Worm (Caenorhabditis elegans): ENCODE results near the gene mec-4.
"Not testable (repeated sequence)": the region's sequence is repeated elsewhere in the genome, so short reads cannot be mapped to it uniquely, and the experiment has no call there.

Gene mec-4

DNA sequence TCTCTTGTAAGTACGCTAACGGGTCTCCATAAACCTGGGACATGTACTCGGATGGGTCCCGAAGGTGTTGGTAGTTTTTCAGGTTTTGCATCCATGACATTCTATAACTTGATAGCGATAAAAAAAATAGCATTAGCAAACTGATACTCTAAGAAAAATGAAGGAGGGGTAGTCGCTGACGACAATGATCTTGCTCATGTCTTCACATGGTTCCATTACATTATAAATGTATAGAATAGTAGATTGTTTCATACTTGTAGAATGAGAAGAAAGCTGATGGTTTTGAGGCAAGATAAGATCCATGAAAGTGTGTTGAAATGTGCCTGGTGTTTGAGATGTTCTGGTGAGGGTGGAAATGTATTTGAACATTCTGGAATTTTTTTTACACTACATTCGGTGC is at the start of gene mec-4:
Gene mec-4 (minus strand): TSS at position 101 of the 400 bp plus-strand sequence.
- TF ChIP-seq ama-1 (optimal IDR thresholded peaks at IDR 0.05) (no peak), rnt-1 (tag; optimal IDR thresholded peaks at IDR 0.05) (no peak), gmeb-2 (tag; optimal IDR thresholded peaks at IDR 0.05) (no peak), F13H6.1 (tag; optimal IDR thresholded peaks at IDR 0.05) (no peak), pros-1 (tag; optimal IDR thresholded peaks at IDR 0.05) (no peak), ceh-6 (GFP tag; optimal IDR thresholded peaks at IDR 0.05) (no peak)

DNA sequence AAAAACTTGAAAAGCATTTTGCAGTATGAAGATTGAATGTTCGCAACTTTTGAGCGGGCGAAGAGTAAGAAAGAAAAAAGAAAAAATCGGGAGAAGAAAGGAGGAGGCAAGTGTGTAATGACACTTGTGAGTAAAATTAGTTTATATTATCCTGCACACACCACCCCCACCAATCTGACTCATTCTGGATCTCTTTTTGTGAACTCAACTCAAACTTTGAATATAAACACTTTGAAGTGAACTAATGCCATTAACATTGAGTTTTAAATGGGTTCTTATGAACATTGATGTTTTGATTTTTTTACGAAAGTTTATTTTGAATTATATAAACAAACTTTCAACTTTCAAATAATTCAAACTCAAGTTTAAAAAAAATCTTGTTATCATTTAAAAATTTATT is 38.0 kb upstream of the mec-4 start, which contains the start of gene F41G4.8:
Gene F41G4.8 (minus strand): TSS at position 101 of the 400 bp plus-strand sequence.
- TF ChIP-seq ceh-30 (tag; optimal IDR thresholded peaks at IDR 0.05) (no peak), lim-6 (tag; optimal IDR thresholded peaks at IDR 0.05) (no peak), pax-1 (tag; optimal IDR thresholded peaks at IDR 0.05) (no peak), ceh-31 (tag; optimal IDR thresholded peaks at IDR 0.05) (no peak), hlh-13 (GFP tag; optimal IDR thresholded peaks at IDR 0.05) (no peak), K09A11.1 (tag; optimal IDR thresholded peaks at IDR 0.05; ENCODE audit: insufficient read depth) (no peak), sox-2 (GFP tag; IDR thresholded peaks at IDR 0.05) (no peak), mec-3 (tag; optimal IDR thresholded peaks at IDR 0.05; ENCODE audit: borderline replicate concordance) (no peak), fkh-10 (GFP tag; optimal IDR thresholded peaks at IDR 0.05) (no peak)

DNA sequence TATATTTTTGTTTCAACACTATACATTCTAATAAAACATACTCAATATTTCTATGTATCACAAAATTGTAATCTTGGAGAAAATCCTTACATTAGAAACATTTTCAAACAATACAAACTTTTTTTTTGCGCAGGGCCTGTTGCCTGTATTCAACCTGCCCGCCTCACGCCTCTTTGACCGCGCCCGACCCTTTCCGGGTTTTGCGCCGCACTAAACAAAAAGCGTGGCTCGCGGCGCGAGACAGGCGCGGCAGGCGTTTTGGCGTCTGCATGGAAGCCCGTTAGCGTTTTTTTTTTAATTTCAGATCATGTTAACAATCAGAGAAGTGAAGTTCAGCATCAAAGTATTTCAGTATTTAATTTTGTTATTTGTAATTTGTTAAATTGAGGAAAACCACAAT is 36.0 kb upstream of the mec-4 start:
- TF ChIP-seq C38D4.7 (GFP tag; optimal IDR thresholded peaks at IDR 0.05) (no peak), ceh-9 (tag; optimal IDR thresholded peaks at IDR 0.05) (no peak), hlh-8 (tag; optimal IDR thresholded peaks at IDR 0.05) (no peak), pax-1 (tag; optimal IDR thresholded peaks at IDR 0.05) (no peak), hlh-6 (tag; optimal IDR thresholded peaks at IDR 0.05) (no peak), nhr-232 (tag; optimal IDR thresholded peaks at IDR 0.05) (no peak), ceh-2 (tag; optimal IDR thresholded peaks at IDR 0.05) (no peak), unc-3 (GFP tag; conservative IDR thresholded peaks at IDR 0.05) (no peak), unc-3 (tag; optimal IDR thresholded peaks at IDR 0.05) (no peak), ceh-19 (GFP tag; optimal IDR thresholded peaks at IDR 0.05) (no peak), che-1 (tag; optimal IDR thresholded peaks at IDR 0.05) (no peak), fkh-6 (tag; optimal IDR thresholded peaks at IDR 0.05) (no peak), pqm-1 (tag; optimal IDR thresholded peaks at IDR 0.05) (no peak)

DNA sequence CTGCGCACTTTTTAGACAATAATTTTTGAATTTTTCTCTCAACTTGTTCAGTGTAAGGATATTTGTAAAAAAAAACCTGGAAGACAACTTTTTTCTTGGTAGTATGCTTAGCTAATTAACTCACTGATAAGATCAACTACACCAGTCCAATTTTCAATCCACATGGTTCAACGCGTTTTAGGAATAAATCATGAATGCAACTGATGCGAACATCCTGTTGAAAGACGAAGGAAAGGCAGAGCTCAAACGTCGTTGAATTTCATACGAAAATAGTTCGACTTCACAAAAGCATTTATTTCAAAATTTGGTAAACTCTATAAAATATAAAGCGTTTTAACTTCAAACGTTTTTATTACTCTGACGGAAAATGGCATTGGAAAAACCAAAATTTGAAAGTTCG is 33.8 kb upstream of the mec-4 start, which contains the start of gene dyla-1:
Gene dyla-1 (plus strand): TSS at position 301 of the 400 bp plus-strand sequence.
- no peak for TF ChIP-seq T23F11.4 (GFP tag; optimal IDR thresholded peaks at IDR 0.05)
- TF ChIP-seq C08G9.2 (tag; optimal IDR thresholded peaks at IDR 0.05) = no peak
- TF ChIP-seq dmd-4 (tag; optimal IDR thresholded peaks at IDR 0.05; ENCODE audit: borderline replicate concordance) = no peak
- no peak for TF ChIP-seq hlh-13 (GFP tag; optimal IDR thresholded peaks at IDR 0.05)
- no peak for TF ChIP-seq npax-4 (tag; optimal IDR thresholded peaks at IDR 0.05)
- TF ChIP-seq ceh-14 (tag; optimal IDR thresholded peaks at IDR 0.05) = no peak
- no peak for TF ChIP-seq ceh-34 (tag; optimal IDR thresholded peaks at IDR 0.05)
- TF ChIP-seq lim-6 (tag; optimal IDR thresholded peaks at IDR 0.05) = no peak
- no peak for TF ChIP-seq pax-1 (tag; optimal IDR thresholded peaks at IDR 0.05)

DNA sequence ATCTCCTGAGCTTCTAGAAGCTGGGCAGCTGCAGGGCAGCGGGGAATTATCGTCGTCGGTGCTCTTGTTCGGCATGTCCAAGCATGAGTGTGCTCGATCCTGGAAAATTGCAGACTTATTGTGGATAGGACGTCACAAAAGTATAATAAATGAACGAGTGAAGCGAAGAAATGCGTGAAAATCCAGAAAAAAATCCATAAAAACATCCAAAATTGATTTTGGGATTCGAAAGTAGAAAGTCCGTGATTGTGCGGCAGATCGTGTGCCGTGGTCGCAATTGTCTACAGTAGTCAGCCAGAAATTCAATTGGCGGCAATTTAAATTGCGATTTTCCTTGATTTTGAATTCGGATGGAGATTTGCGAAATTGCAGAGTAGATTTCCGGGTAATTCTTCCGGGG is 29.4 kb upstream of the mec-4 start, which contains the start of gene F41G4.7:
Gene F41G4.7 (minus strand): TSS at position 101 of the 400 bp plus-strand sequence.
- TF ChIP-seq ceh-22 (tag; optimal IDR thresholded peaks at IDR 0.05) = no peak

DNA sequence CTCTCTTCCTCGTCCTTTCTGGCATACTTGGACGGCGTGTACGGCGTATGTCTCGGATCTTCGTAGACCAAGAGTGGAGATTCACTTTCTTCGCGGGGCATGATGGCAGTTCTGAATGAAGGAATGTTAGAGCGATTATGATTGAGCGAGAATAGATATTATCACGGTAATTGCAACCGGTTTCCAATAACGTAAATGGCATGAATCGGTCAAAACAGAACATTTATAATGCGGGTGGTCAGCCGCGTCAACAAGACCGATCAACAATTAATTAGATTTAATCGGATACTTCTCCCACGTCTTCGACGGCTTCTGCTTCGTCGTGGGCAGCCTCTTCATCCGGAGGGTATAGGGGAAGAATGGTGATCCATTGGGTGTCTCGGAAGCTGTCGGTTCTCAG is 27.8 kb upstream of the mec-4 start, which contains the start of gene F41G4.13:
Gene F41G4.13 (minus strand): TSS at position 101 of the 400 bp plus-strand sequence.
- TF ChIP-seq pqm-1, nfya-1, fkh-6 (tag; optimal IDR thresholded peaks at IDR 0.05): not testable (repeated sequence)
